Fruit fly (Drosophila melanogaster) whole organism, embryonic: ENCODE measurements around the gene Hr4.

Experiments
- ATbp ChIP-seq: fragments of 200-800 bp; sonication (Bioruptor generic); optimal IDR thresholded peaks from 2 replicates; lab custom pipeline; 2017; ENCODE audit warnings: missing biosample characterization, mild to moderate bottlenecking, missing genetic modification characterization, missing genetic modification reagents
- Bgb ChIP-seq: fragments of 200-800 bp; sonication (Bioruptor generic); IDR thresholded peaks from 2 replicates; pipeline ENCODE4 v1.3.6; 2022; ENCODE audit warnings: missing biosample characterization, missing genetic modification characterization; ENCODE audit not compliant: partially characterized antibody
- Bteb2 ChIP-seq: fragments of 200-800 bp; sonication (Bioruptor generic); optimal IDR thresholded peaks from 2 replicates; lab custom pipeline; 2016; ENCODE audit warnings: missing biosample characterization, missing genetic modification characterization
- CG10543 ChIP-seq: fragments of 200-800 bp; sonication (Bioruptor generic); optimal IDR thresholded peaks from 3 replicates; lab custom pipeline; 2017; ENCODE audit warnings: missing biosample characterization, mild to moderate bottlenecking, missing genetic modification characterization, moderate library complexity
- CG11093 ChIP-seq: fragments of 200-800 bp; sonication (Bioruptor generic); IDR thresholded peaks from 3 replicates; pipeline ENCODE4 v1.3.6; 2022; ENCODE audit warnings: missing biosample characterization, missing genetic modification characterization
- CG12071 ChIP-seq: fragments of 200-800 bp; sonication (Bioruptor generic); optimal IDR thresholded peaks from 3 replicates; lab custom pipeline; 2018; ENCODE audit warnings: missing biosample characterization, mild to moderate bottlenecking, missing genetic modification characterization
- CG15269 ChIP-seq: fragments of 200-800 bp; sonication (Bioruptor generic); optimal IDR thresholded peaks from 2 replicates; lab custom pipeline; 2018; ENCODE audit warnings: missing biosample characterization, mild to moderate bottlenecking, missing genetic modification characterization, moderate library complexity
- CG17328 ChIP-seq: fragments of 200-800 bp; sonication (Bioruptor generic); IDR thresholded peaks from 2 replicates; pipeline ENCODE4 v1.3.6; 2022; ENCODE audit warnings: missing biosample characterization, missing genetic modification characterization
- CG17612 ChIP-seq: fragments of 200-800 bp; sonication (Bioruptor generic); IDR thresholded peaks from 2 replicates; pipeline ENCODE4 v1.3.6; 2022; ENCODE audit warnings: missing biosample characterization, missing genetic modification characterization
- CG2129 ChIP-seq: fragments of 200-800 bp; sonication (Bioruptor generic); IDR thresholded peaks from 2 replicates; pipeline ENCODE4 v1.3.6; 2022; ENCODE audit warnings: missing biosample characterization, missing genetic modification characterization; ENCODE audit not compliant: partially characterized antibody
- CG3281 ChIP-seq: fragments of 200-800 bp; sonication (Bioruptor generic); optimal IDR thresholded peaks from 3 replicates; lab custom pipeline; 2017; ENCODE audit warnings: missing biosample characterization, mild to moderate bottlenecking, missing genetic modification characterization
- CG4617 ChIP-seq: fragments of 200-800 bp; sonication (Bioruptor generic); optimal IDR thresholded peaks from 3 replicates; lab custom pipeline; 2016; ENCODE audit warnings: missing biosample characterization, missing genetic modification characterization, borderline replicate concordance
- CG5953 ChIP-seq: fragments of 200-800 bp; sonication (Bioruptor generic); IDR thresholded peaks from 2 replicates; pipeline ENCODE4 v1.3.6; 2022; ENCODE audit warnings: missing biosample characterization, missing genetic modification characterization
- CG8478 ChIP-seq: fragments of >200 bp; optimal IDR thresholded peaks from 2 replicates; lab custom pipeline; 2018
- CG9609 ChIP-seq: fragments of 200-800 bp; sonication (Bioruptor generic); optimal IDR thresholded peaks from 3 replicates; lab custom pipeline; 2016; ENCODE audit warnings: missing biosample characterization, missing genetic modification characterization
- CG9817 ChIP-seq: fragments of 200-800 bp; sonication (Bioruptor generic); optimal IDR thresholded peaks from 2 replicates; lab custom pipeline; 2018; ENCODE audit warnings: missing biosample characterization, mild to moderate bottlenecking, missing genetic modification characterization, moderate library complexity
- Dad ChIP-seq: fragments of 200-800 bp; sonication (Bioruptor generic); optimal IDR thresholded peaks from 3 replicates; lab custom pipeline; 2016; ENCODE audit warnings: missing biosample characterization, missing genetic modification characterization
- Dek ChIP-seq: fragments of 200-800 bp; sonication (Bioruptor generic); optimal IDR thresholded peaks from 3 replicates; lab custom pipeline; 2019; ENCODE audit warnings: missing biosample characterization, mild to moderate bottlenecking, missing genetic modification characterization, moderate library complexity
- Dfd ChIP-seq, 2 experiments: fragments of >200 bp; optimal IDR thresholded peaks; 2 replicates each; lab custom pipeline; 2017; ENCODE audit warnings: missing biosample characterization in 2 of 2, missing genetic modification characterization in 2 of 2
- Dp ChIP-seq: fragments of 200-800 bp; sonication (Bioruptor generic); optimal IDR thresholded peaks from 2 replicates; lab custom pipeline; 2018; ENCODE audit warnings: missing biosample characterization, mild to moderate bottlenecking, missing genetic modification characterization, moderate library complexity
- Hr78 ChIP-seq, 2 experiments: fragments of 200-800 bp in 1 of 2; fragments of >200 bp in 1 of 2; sonication (Bioruptor generic) in 1 of 2; optimal IDR thresholded peaks; 2 replicates each; lab custom pipeline; 2017 to 2019; ENCODE audit warnings: missing biosample characterization in 2 of 2, missing genetic modification characterization in 2 of 2, mild to moderate bottlenecking in 1 of 2, moderate library complexity in 1 of 2
- Hsf ChIP-seq: fragments of 200-800 bp; sonication (Bioruptor generic); optimal IDR thresholded peaks from 3 replicates; lab custom pipeline; 2016; ENCODE audit warnings: missing biosample characterization, missing genetic modification characterization
- MBD-R2 ChIP-seq: fragments of 200-800 bp; sonication (Bioruptor generic); IDR thresholded peaks from 2 replicates; pipeline ENCODE4 v1.3.6; 2022; ENCODE audit warnings: missing biosample characterization, missing genetic modification characterization
- Oli ChIP-seq: fragments of 200-800 bp; sonication (Bioruptor generic); optimal IDR thresholded peaks from 2 replicates; lab custom pipeline; 2018; ENCODE audit warnings: missing biosample characterization, mild to moderate bottlenecking, missing genetic modification characterization, moderate library complexity
- Poxn ChIP-seq: fragments of 200-800 bp; sonication (Bioruptor generic); IDR thresholded peaks from 2 replicates; pipeline ENCODE4 v1.3.6; 2022; ENCODE audit warnings: missing biosample characterization, missing genetic modification characterization
- Sin3A ChIP-seq: fragments of >200 bp; optimal IDR thresholded peaks from 2 replicates; lab custom pipeline; 2018
- Xrp1 ChIP-seq: fragments of 200-800 bp; sonication (Bioruptor generic); IDR thresholded peaks from 2 replicates; pipeline ENCODE4 v1.3.6; 2022; ENCODE audit warnings: missing biosample characterization, missing genetic modification characterization
- ash1 ChIP-seq: fragments of 200-800 bp; sonication (Bioruptor generic); optimal IDR thresholded peaks from 2 replicates; lab custom pipeline; 2018; ENCODE audit warnings: missing biosample characterization, mild to moderate bottlenecking, missing genetic modification characterization
- cas ChIP-seq: fragments of 200-800 bp; sonication (Bioruptor generic); IDR thresholded peaks from 2 replicates; pipeline ENCODE4 v1.3.6; 2022; ENCODE audit warnings: missing biosample characterization, missing genetic modification characterization
- chn ChIP-seq: fragments of 200-800 bp; sonication (Bioruptor generic); optimal IDR thresholded peaks from 2 replicates; lab custom pipeline; 2016; ENCODE audit warnings: missing biosample characterization, missing genetic modification characterization
- danr ChIP-seq: fragments of 200-800 bp; sonication (Bioruptor generic); IDR thresholded peaks from 2 replicates; pipeline ENCODE4 v1.3.6; 2022; ENCODE audit warnings: missing biosample characterization, missing genetic modification characterization
- esg ChIP-seq: fragments of 200-800 bp; sonication (Bioruptor generic); conservative IDR thresholded peaks from 2 replicates; pipeline ENCODE4 v1.3.6; 2022; ENCODE audit warnings: missing biosample characterization, missing genetic modification characterization
- eve ChIP-seq, 2 experiments: fragments of >200 bp; optimal IDR thresholded peaks; 2 replicates each; lab custom pipeline; 2017; ENCODE audit warnings: missing biosample characterization in 2 of 2, missing genetic modification characterization in 2 of 2
- grn ChIP-seq: fragments of 200-800 bp; sonication (Bioruptor generic); optimal IDR thresholded peaks from 3 replicates; lab custom pipeline; 2017; ENCODE audit warnings: missing biosample characterization, missing genetic modification characterization
- h ChIP-seq: fragments of >200 bp; optimal IDR thresholded peaks from 2 replicates; lab custom pipeline; 2017
- kah ChIP-seq: fragments of 200-800 bp; sonication (Bioruptor generic); optimal IDR thresholded peaks from 2 replicates; lab custom pipeline; 2018; ENCODE audit warnings: missing biosample characterization, mild to moderate bottlenecking, missing genetic modification characterization
- kay ChIP-seq: fragments of 200-800 bp; sonication (Bioruptor generic); optimal IDR thresholded peaks from 2 replicates; lab custom pipeline; 2016; ENCODE audit warnings: missing biosample characterization, missing genetic modification characterization
- ken ChIP-seq: fragments of 200-800 bp; sonication (Bioruptor generic); IDR thresholded peaks from 3 replicates; pipeline ENCODE4 v1.3.6; 2022; ENCODE audit warnings: missing biosample characterization, missing genetic modification characterization
- klu ChIP-seq: fragments of 200-800 bp; sonication (Bioruptor generic); IDR thresholded peaks from 2 replicates; pipeline ENCODE4 v1.3.6; 2022; ENCODE audit warnings: missing biosample characterization, missing genetic modification characterization
- onecut ChIP-seq: fragments of 200-800 bp; sonication (Bioruptor generic); IDR thresholded peaks from 2 replicates; pipeline ENCODE4 v1.3.6; 2022; ENCODE audit warnings: missing biosample characterization, missing genetic modification characterization
- org-1 ChIP-seq: fragments of 200-800 bp; sonication (Bioruptor generic); optimal IDR thresholded peaks from 2 replicates; lab custom pipeline; 2017; ENCODE audit warnings: missing biosample characterization, missing genetic modification characterization
- pho ChIP-seq: fragments of 200-800 bp; sonication (Bioruptor generic); optimal IDR thresholded peaks from 2 replicates; lab custom pipeline; 2016; ENCODE audit warnings: missing biosample characterization, missing genetic modification characterization
- phol ChIP-seq: fragments of 200-800 bp; sonication (Bioruptor generic); optimal IDR thresholded peaks from 3 replicates; lab custom pipeline; 2018; ENCODE audit warnings: missing biosample characterization, mild to moderate bottlenecking, missing genetic modification characterization, moderate library complexity
- pum ChIP-seq: fragments of 200-800 bp; sonication (Bioruptor generic); optimal IDR thresholded peaks from 2 replicates; lab custom pipeline; 2016; ENCODE audit warnings: missing biosample characterization, missing genetic modification characterization
- schlank ChIP-seq: fragments of 200-800 bp; sonication (Bioruptor generic); optimal IDR thresholded peaks from 2 replicates; lab custom pipeline; 2018; ENCODE audit warnings: missing biosample characterization, mild to moderate bottlenecking, missing genetic modification characterization
- seq ChIP-seq: fragments of 200-800 bp; sonication (Bioruptor generic); IDR thresholded peaks from 2 replicates; pipeline ENCODE4 v1.3.6; 2022; ENCODE audit warnings: missing biosample characterization, missing genetic modification characterization
- stc ChIP-seq: fragments of 200-800 bp; sonication (Bioruptor generic); IDR thresholded peaks from 2 replicates; pipeline ENCODE4 v1.3.6; 2022; ENCODE audit warnings: missing biosample characterization, missing genetic modification characterization
- tap ChIP-seq: fragments of 200-800 bp; optimal IDR thresholded peaks from 3 replicates; lab custom pipeline; 2019; ENCODE audit warnings: missing biosample characterization, mild to moderate bottlenecking, missing genetic modification characterization, moderate library complexity
- tna ChIP-seq: fragments of 200-800 bp; sonication (Bioruptor generic); IDR thresholded peaks from 2 replicates; pipeline ENCODE4 v1.3.6; 2022; ENCODE audit warnings: missing biosample characterization, missing genetic modification characterization; ENCODE audit not compliant: partially characterized antibody
- usp ChIP-seq: fragments of >200 bp; optimal IDR thresholded peaks from 2 replicates; lab custom pipeline; 2017; ENCODE audit warnings: missing biosample characterization, missing genetic modification characterization
- wdn ChIP-seq: fragments of 200-800 bp; sonication (Bioruptor generic); IDR thresholded peaks from 2 replicates; pipeline ENCODE4 v1.3.6; 2022; ENCODE audit warnings: missing biosample characterization, missing genetic modification characterization
- zf30C ChIP-seq: fragments of 200-800 bp; sonication (Bioruptor generic); optimal IDR thresholded peaks from 3 replicates; lab custom pipeline; 2018; ENCODE audit warnings: missing biosample characterization, mild to moderate bottlenecking, missing genetic modification characterization
- zfh1 ChIP-seq: fragments of 200-800 bp; sonication (Bioruptor generic); IDR thresholded peaks from 3 replicates; pipeline ENCODE4 v1.3.6; 2022; ENCODE audit warnings: missing biosample characterization, missing genetic modification characterization

Hr4 gene

DNA sequence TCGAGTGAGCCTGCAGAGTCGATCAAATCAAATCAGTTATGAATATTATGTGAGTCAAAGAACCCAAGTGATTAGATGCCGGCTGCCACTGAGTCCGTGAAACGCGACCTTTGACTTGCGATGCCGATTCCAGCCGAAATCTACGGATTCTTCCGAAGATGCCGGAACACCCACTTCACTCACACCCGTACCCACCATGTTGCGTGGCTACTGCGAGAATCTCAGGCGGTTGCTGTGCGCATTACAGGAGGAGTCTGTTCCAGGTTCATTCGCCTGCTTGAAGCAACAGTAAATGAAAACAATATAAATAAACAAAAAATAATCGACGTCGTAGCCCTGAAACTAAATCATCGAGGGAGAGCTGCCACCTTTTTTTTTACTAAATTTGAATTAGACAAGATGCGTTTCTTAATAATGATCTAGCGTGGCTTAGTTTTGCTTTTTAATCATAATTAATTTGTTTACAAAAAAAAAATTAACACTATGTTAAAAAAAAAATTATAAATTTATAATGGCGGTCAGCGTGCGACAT lies 40.1 kb upstream of the Hr4 start, which contains the start of gene Ldaf1 (continued):
- TF ChIP-seq seq (GFP tag; lab: Robert Waterston, UW) (no peak), eve (GFP tag; optimal IDR thresholded peaks at IDR 0.05; lab: Kevin White, UChicago) (no peak), klu (GFP tag; lab: Robert Waterston, UW) (no peak), org-1 (GFP tag; lab: Kevin White, UChicago) (no peak), pho (GFP tag; lab: Kevin White, UChicago) (no peak), usp (GFP tag; lab: Kevin White, UChicago) (no peak), Dek (tag; lab: Kevin White, UChicago) (no peak), chn (GFP tag; lab: Kevin White, UChicago) (no peak), tap (tag; lab: Kevin White, UChicago) (no peak), CG11093 (GFP tag; lab: Robert Waterston, UW) (no peak), esg (GFP tag; lab: Robert Waterston, UW) (no peak), Xrp1 (GFP tag; lab: Robert Waterston, UW) (no peak), onecut (no peak), CG9609 (GFP tag; lab: Kevin White, UChicago) (no peak), CG4617 (GFP tag; lab: Kevin White, UChicago) (peak; percentile 21), ash1 (no peak), Dp (GFP tag; lab: Kevin White, UChicago) (peak; percentile 54), CG5953 (no peak), danr (GFP tag; lab: Robert Waterston, UW) (no peak), wdn (no peak), CG15269 (tag; lab: Kevin White, UChicago) (no peak), CG3281 (GFP tag; lab: Kevin White, UChicago) (peak; percentile 20), Hsf (GFP tag; lab: Kevin White, UChicago) (no peak), CG17328 (no peak), ATbp (GFP tag; lab: Kevin White, UChicago) (no peak), CG8478 (lab: Kevin White, UChicago) (no peak), CG17612 (GFP tag; lab: Robert Waterston, UW) (no peak), MBD-R2 (GFP tag; lab: Robert Waterston, UW) (peak; percentile 65), kay (GFP tag; lab: Kevin White, UChicago) (no peak), schlank (no peak), Poxn (GFP tag; lab: Robert Waterston, UW) (no peak), ken (GFP tag; lab: Robert Waterston, UW) (no peak), CG9817 (tag; lab: Kevin White, UChicago) (no peak), cas (no peak), zf30C (GFP tag; lab: Kevin White, UChicago) (no peak), phol (tag; lab: Kevin White, UChicago) (peak; percentile 5), Oli (tag; lab: Kevin White, UChicago) (no peak), kah (GFP tag; lab: Kevin White, UChicago) (no peak), Dad (GFP tag; lab: Kevin White, UChicago) (no peak), stc (no peak), grn (GFP tag; lab: Kevin White, UChicago) (no peak), tna (GFP tag; lab: Robert Waterston, UW) (no peak), CG2129 (GFP tag; lab: Robert Waterston, UW) (no peak), Bgb (no peak), Hr78 (GFP tag; optimal IDR thresholded peaks at IDR 0.05; lab: Kevin White, UChicago) (peak in 1 of 2 experiments; percentile 55), Sin3A (lab: Kevin White, UChicago) (no peak), h (lab: Kevin White, UChicago) (no peak), CG10543 (GFP tag; lab: Kevin White, UChicago) (peak; percentile 22), zfh1 (peak; percentile 26; the same call in 1 of the 3 replicates), pum (GFP tag; lab: Kevin White, UChicago) (no peak), Dfd (GFP tag; optimal IDR thresholded peaks at IDR 0.05; lab: Kevin White, UChicago) (no peak), CG12071 (GFP tag; lab: Kevin White, UChicago) (no peak), Bteb2 (GFP tag; lab: Kevin White, UChicago) (no peak)
